Fruit fly (Drosophila melanogaster): Measurements from ENCODE around the gene cyc.
A peak's percentile ranks its signal among the peaks of the same experiment; 100 is the strongest.

The cyc gene

dm6 chr3L:19817807-19818531, 2.2 kb upstream of the cyc start, which contains the start of the genes Fibp and Deaf1 (continued):
- TF ChIP-seq Rx (GFP tag; IDR thresholded peaks at IDR 0.05) (no peak; the same call in 1 of the 2 replicates), CG11560 (tag; IDR thresholded peaks at IDR 0.05) (no peak), CG14860 (GFP tag; IDR thresholded peaks at IDR 0.05; ENCODE audit: partially characterized antibody) (peak; percentile 97), MESR4 (GFP tag; optimal IDR thresholded peaks at IDR 0.05) (peak; percentile 82), az2 (GFP tag; optimal IDR thresholded peaks at IDR 0.05) (peak; percentile 77), CG13894 (tag; optimal IDR thresholded peaks at IDR 0.05) (peak; percentile 58), CG12391 (tag; optimal IDR thresholded peaks at IDR 0.05) (peak; percentile 88), Trl (optimal IDR thresholded peaks at IDR 0.05) (no peak), Trl (GFP tag; optimal IDR thresholded peaks at IDR 0.05) (peak; percentile 79), sisA (GFP tag; IDR thresholded peaks at IDR 0.05) (peak; percentile 71), Ravus (GFP tag; IDR thresholded peaks at IDR 0.05) (no peak; the same call in 1 of the 2 replicates), sens (GFP tag) (peak; percentile 94), CG17568 (GFP tag; optimal IDR thresholded peaks at IDR 0.05) (no peak), Pdp1 (GFP tag; optimal IDR thresholded peaks at IDR 0.05) (peak; percentile 76 to 85), CG7271 (tag; optimal IDR thresholded peaks at IDR 0.05) (no peak), esg (GFP tag; conservative IDR thresholded peaks at IDR 0.05) (peak; percentile 46), Bgb (GFP tag; IDR thresholded peaks at IDR 0.05; ENCODE audit: partially characterized antibody) (peak; percentile 99), CG7928 (GFP tag; optimal IDR thresholded peaks at IDR 0.05) (peak; percentile 6), chn (GFP tag; optimal IDR thresholded peaks at IDR 0.05) (peak; percentile 87), CG6854 (GFP tag; optimal IDR thresholded peaks at IDR 0.05) (no peak), CG9797 (GFP tag; optimal IDR thresholded peaks at IDR 0.05) (peak; percentile 51), CG3838 (GFP tag; optimal IDR thresholded peaks at IDR 0.05) (peak; percentile 11), CG11723 (GFP tag; optimal IDR thresholded peaks at IDR 0.05) (no peak), CG6765 (GFP tag; optimal IDR thresholded peaks at IDR 0.05) (no peak), tio (GFP tag; optimal IDR thresholded peaks at IDR 0.05) (no peak), E2f1 (GFP tag; IDR thresholded peaks at IDR 0.05) (0 out of 2 replicates have a peak, but pooled peaks have one; percentile 49), CG7372 (GFP tag; IDR thresholded peaks at IDR 0.05) (peak; percentile 59), nom (GFP tag; optimal IDR thresholded peaks at IDR 0.05) (no peak), fu2 (GFP tag; optimal IDR thresholded peaks at IDR 0.05) (peak; percentile 88), Sox100B (GFP tag; optimal IDR thresholded peaks at IDR 0.05) (peak; percentile 67), Taf1 (GFP tag; IDR thresholded peaks at IDR 0.05) (0 out of 2 replicates have a peak, but pooled peaks have one; percentile 12), Dll (GFP tag; IDR thresholded peaks at IDR 0.05; ENCODE audit: partially characterized antibody) (peak; percentile 95), corto (GFP tag; optimal IDR thresholded peaks at IDR 0.05) (no peak), Atf6 (GFP tag; IDR thresholded peaks at IDR 0.05) (peak; percentile 45; the same call in 1 of the 2 replicates), HHEX (GFP tag; optimal IDR thresholded peaks at IDR 0.05) (no peak), Doc3 (GFP tag; IDR thresholded peaks at IDR 0.05; ENCODE audit: partially characterized antibody) (peak; percentile 96), phol (tag; optimal IDR thresholded peaks at IDR 0.05) (peak; percentile 85), bbx (GFP tag; IDR thresholded peaks at IDR 0.05; ENCODE audit: partially characterized antibody) (peak; percentile 98), Xbp1 (GFP tag; optimal IDR thresholded peaks at IDR 0.05) (peak; percentile 87), slp2 (GFP tag; optimal IDR thresholded peaks at IDR 0.05) (peak; percentile 51), CG13123 (GFP tag; optimal IDR thresholded peaks at IDR 0.05) (peak; percentile 63), CG30403 (GFP tag; optimal IDR thresholded peaks at IDR 0.05) (peak; percentile 92), Side (GFP tag; optimal IDR thresholded peaks at IDR 0.05) (peak; percentile 80), CG8388 (GFP tag; optimal IDR thresholded peaks at IDR 0.05) (peak; percentile 33), CG13775 (GFP tag; optimal IDR thresholded peaks at IDR 0.05) (peak; percentile 85), CG4820 (GFP tag; optimal IDR thresholded peaks at IDR 0.05) (peak; percentile 71), CG7987 (GFP tag; optimal IDR thresholded peaks at IDR 0.05) (peak; percentile 8), ham (GFP tag; IDR thresholded peaks at IDR 0.05) (no peak), Tbp (GFP tag; optimal IDR thresholded peaks at IDR 0.05) (no peak)
